Fruit fly (Drosophila melanogaster): Measurements from ENCODE around the gene TM9SF2.

Gene TM9SF2

dm6 chr2L:20773453-20774054 is 39.4 kb upstream of the TM9SF2 start (continued):
- TF ChIP-seq Fer3 (tag; optimal IDR thresholded peaks at IDR 0.05) (no peak), CG2712 (tag; optimal IDR thresholded peaks at IDR 0.05) (no peak), da (GFP tag; optimal IDR thresholded peaks at IDR 0.05) (no peak), CG7745 (tag; optimal IDR thresholded peaks at IDR 0.05) (no peak), CG13296 (GFP tag; optimal IDR thresholded peaks at IDR 0.05) (peak; percentile 29), CG9932 (GFP tag; IDR thresholded peaks at IDR 0.05) (no peak), CG10209 (GFP tag; optimal IDR thresholded peaks at IDR 0.05) (no peak), CG3995 (GFP tag; optimal IDR thresholded peaks at IDR 0.05) (no peak), exex (tag; optimal IDR thresholded peaks at IDR 0.05) (peak; percentile 79), CG13624 (GFP tag; optimal IDR thresholded peaks at IDR 0.05) (no peak), CG9609 (GFP tag; optimal IDR thresholded peaks at IDR 0.05) (no peak), mirr (GFP tag; optimal IDR thresholded peaks at IDR 0.05) (peak; percentile 1), Mrtf (GFP tag; IDR thresholded peaks at IDR 0.05) (no peak), sug (tag; optimal IDR thresholded peaks at IDR 0.05) (peak; percentile 90), Bdp1 (GFP tag; optimal IDR thresholded peaks at IDR 0.05) (no peak), usp (GFP tag; optimal IDR thresholded peaks at IDR 0.05) (no peak), Hand (GFP tag; optimal IDR thresholded peaks at IDR 0.05) (no peak), CG9727 (GFP tag; optimal IDR thresholded peaks at IDR 0.05) (no peak), C15 (GFP tag; IDR thresholded peaks at IDR 0.05) (no peak), zfh2 (GFP tag; optimal IDR thresholded peaks at IDR 0.05) (no peak), CG4617 (GFP tag; optimal IDR thresholded peaks at IDR 0.05; ENCODE audit: borderline replicate concordance) (no peak), jumu (GFP tag; optimal IDR thresholded peaks at IDR 0.05) (no peak), CG18599 (GFP tag; optimal IDR thresholded peaks at IDR 0.05) (no peak), Nf-YA (GFP tag; IDR thresholded peaks at IDR 0.05) (no peak), CG3065 (GFP tag; optimal IDR thresholded peaks at IDR 0.05) (no peak), CG1233 (GFP tag; optimal IDR thresholded peaks at IDR 0.05) (no peak), nom (GFP tag; optimal IDR thresholded peaks at IDR 0.05) (no peak), Chrac-16 (GFP tag; optimal IDR thresholded peaks at IDR 0.05) (no peak), Jarid2 (GFP tag; optimal IDR thresholded peaks at IDR 0.05) (no peak), lbe (GFP tag; optimal IDR thresholded peaks at IDR 0.05) (no peak), al (GFP tag; IDR thresholded peaks at IDR 0.05) (no peak), CG13287 (GFP tag; IDR thresholded peaks at IDR 0.05; ENCODE audit: partially characterized antibody) (no peak), CG30431 (GFP tag; optimal IDR thresholded peaks at IDR 0.05) (no peak), cwo (GFP tag; optimal IDR thresholded peaks at IDR 0.05) (peak; percentile 23), CG4854 (GFP tag; optimal IDR thresholded peaks at IDR 0.05) (no peak), CG11723 (GFP tag; optimal IDR thresholded peaks at IDR 0.05) (no peak), CG31441 (GFP tag; IDR thresholded peaks at IDR 0.05) (0 out of 2 replicates have a peak, but pooled peaks have one; percentile 19), sd (tag; optimal IDR thresholded peaks at IDR 0.05) (peak; percentile 19), Xbp1 (GFP tag; optimal IDR thresholded peaks at IDR 0.05) (no peak), CG2202 (tag; optimal IDR thresholded peaks at IDR 0.05) (no peak), sqz (GFP tag; optimal IDR thresholded peaks at IDR 0.05) (peak; percentile 40), fd64A (GFP tag; optimal IDR thresholded peaks at IDR 0.05) (no peak), NC2β (GFP tag; optimal IDR thresholded peaks at IDR 0.05) (no peak), maf-S (GFP tag; optimal IDR thresholded peaks at IDR 0.05) (no peak), Doc2 (GFP tag; IDR thresholded peaks at IDR 0.05) (no peak), CG1603 (tag; optimal IDR thresholded peaks at IDR 0.05) (no peak), sob (GFP tag; IDR thresholded peaks at IDR 0.05) (no peak), ac (GFP tag; optimal IDR thresholded peaks at IDR 0.05) (no peak), CG8281 (tag; optimal IDR thresholded peaks at IDR 0.05) (no peak), gce (GFP tag; IDR thresholded peaks at IDR 0.05) (no peak), MBD-R2 (GFP tag; IDR thresholded peaks at IDR 0.05) (no peak)
